Fruit fly (Drosophila melanogaster): Measurements from ENCODE around the gene CG15528.

CG15528 gene

dm6 chr3R:30060451-30061153, 8.7 kb upstream of the CG15528 start:
- TF ChIP-seq sage (GFP tag; optimal IDR thresholded peaks at IDR 0.05) = no peak
- no peak for TF ChIP-seq brk (GFP tag; optimal IDR thresholded peaks at IDR 0.05)
- no peak for TF ChIP-seq CrebA (GFP tag; optimal IDR thresholded peaks at IDR 0.05; ENCODE audit: borderline replicate concordance)
- no peak for TF ChIP-seq CG9705 (GFP tag; optimal IDR thresholded peaks at IDR 0.05)
- TF ChIP-seq fru (GFP tag; optimal IDR thresholded peaks at IDR 0.05) = no peak
- no peak for TF ChIP-seq psq (GFP tag; optimal IDR thresholded peaks at IDR 0.05)
- TF ChIP-seq GATAd (GFP tag; optimal IDR thresholded peaks at IDR 0.05) = no peak
- TF ChIP-seq br (GFP tag; optimal IDR thresholded peaks at IDR 0.05) = no peak
- TF ChIP-seq woc (GFP tag; optimal IDR thresholded peaks at IDR 0.05) = no peak
- no peak for TF ChIP-seq pan (optimal IDR thresholded peaks at IDR 0.05)
- TF ChIP-seq ey (GFP tag; optimal IDR thresholded peaks at IDR 0.05) = no peak
- TF ChIP-seq Abd-B (GFP tag; optimal IDR thresholded peaks at IDR 0.05) = no peak
- TF ChIP-seq sv (GFP tag; optimal IDR thresholded peaks at IDR 0.05) = no peak
- no peak for TF ChIP-seq Hr78 (GFP tag; optimal IDR thresholded peaks at IDR 0.05)
- no peak for TF ChIP-seq usp (GFP tag; optimal IDR thresholded peaks at IDR 0.05)
- no peak for TF ChIP-seq HLH106 (tag; optimal IDR thresholded peaks at IDR 0.05)
- TF ChIP-seq Hr83 (GFP tag; optimal IDR thresholded peaks at IDR 0.05; ENCODE audit: poor library complexity, severe bottlenecking) = no peak
- no peak for TF ChIP-seq foxo (GFP tag; optimal IDR thresholded peaks at IDR 0.05)

dm6 chr3R:30059944-30060343, 8.0 kb upstream of the CG15528 start:
- TF ChIP-seq lola (GFP tag; optimal IDR thresholded peaks at IDR 0.05) = no peak
- TF ChIP-seq OdsH (GFP tag; optimal IDR thresholded peaks at IDR 0.05) = no peak
- TF ChIP-seq h (GFP tag; optimal IDR thresholded peaks at IDR 0.05) = no peak
- TF ChIP-seq brk (GFP tag; optimal IDR thresholded peaks at IDR 0.05) = no peak
- no peak for TF ChIP-seq psq (GFP tag; optimal IDR thresholded peaks at IDR 0.05)
- TF ChIP-seq CrebA (GFP tag; optimal IDR thresholded peaks at IDR 0.05; ENCODE audit: borderline replicate concordance) = no peak
- TF ChIP-seq fru (GFP tag; optimal IDR thresholded peaks at IDR 0.05) = no peak
- no peak for TF ChIP-seq rgr (GFP tag; optimal IDR thresholded peaks at IDR 0.05)
- TF ChIP-seq ey (GFP tag; optimal IDR thresholded peaks at IDR 0.05) = no peak
- TF ChIP-seq Hnf4 (GFP tag; optimal IDR thresholded peaks at IDR 0.05) = no peak
- TF ChIP-seq Jra (GFP tag; optimal IDR thresholded peaks at IDR 0.05) = no peak
- no peak for TF ChIP-seq dmrt93B (GFP tag; optimal IDR thresholded peaks at IDR 0.05)
- TF ChIP-seq woc (GFP tag; optimal IDR thresholded peaks at IDR 0.05) = no peak
- TF ChIP-seq sage (GFP tag; optimal IDR thresholded peaks at IDR 0.05) = no peak
- no peak for TF ChIP-seq foxo (GFP tag; optimal IDR thresholded peaks at IDR 0.05)
- no peak for TF ChIP-seq CG9705 (GFP tag; optimal IDR thresholded peaks at IDR 0.05)
- TF ChIP-seq dl (GFP tag; optimal IDR thresholded peaks at IDR 0.05; ENCODE audit: insufficient read depth in 1 of 2, partially characterized antibody in 2 of 2) = no peak
- TF ChIP-seq Dif (GFP tag; optimal IDR thresholded peaks at IDR 0.05; ENCODE audit: partially characterized antibody) = no peak
- TF ChIP-seq dsf (GFP tag; optimal IDR thresholded peaks at IDR 0.05; ENCODE audit: borderline replicate concordance) = no peak
- no peak for TF ChIP-seq tai (GFP tag; optimal IDR thresholded peaks at IDR 0.05)

dm6 chr3R:30058057-30058868, 6.4 kb upstream of the CG15528 start, which contains the start of gene sima:
sima (plus strand) TSS chr3R:30058311.
- TF ChIP-seq HLH106 (tag; optimal IDR thresholded peaks at IDR 0.05) (peak; percentile 22), h (GFP tag; optimal IDR thresholded peaks at IDR 0.05) (peak; percentile 38), Hr83 (GFP tag; optimal IDR thresholded peaks at IDR 0.05; ENCODE audit: poor library complexity, severe bottlenecking) (peak; percentile 9), Rel (GFP tag; optimal IDR thresholded peaks at IDR 0.05) (no peak), Rel (tag; optimal IDR thresholded peaks at IDR 0.05) (peak; percentile 27), woc (GFP tag; optimal IDR thresholded peaks at IDR 0.05) (peak; percentile 72), Vsx2 (GFP tag; optimal IDR thresholded peaks at IDR 0.05; ENCODE audit: partially characterized antibody) (no peak), Sp1 (GFP tag; optimal IDR thresholded peaks at IDR 0.05) (peak; percentile 5), Hr78 (GFP tag; optimal IDR thresholded peaks at IDR 0.05) (no peak), dl (GFP tag; optimal IDR thresholded peaks at IDR 0.05; ENCODE audit: insufficient read depth in 1 of 2, partially characterized antibody in 2 of 2) (no peak), rgr (GFP tag; optimal IDR thresholded peaks at IDR 0.05) (peak; percentile 34), Hnf4 (GFP tag; optimal IDR thresholded peaks at IDR 0.05) (peak; percentile 21), psq (GFP tag; optimal IDR thresholded peaks at IDR 0.05) (peak; percentile 96), foxo (GFP tag; optimal IDR thresholded peaks at IDR 0.05) (peak in 1 of 2 experiments; percentile 28)

All from whole organism, wandering third instar larva.